Fruit fly (Drosophila melanogaster) whole organism, embryonic: ENCODE measurements around the gene Alg7.

Experiments
- BEAF-32 ChIP-seq: fragments of 200-800 bp; sonication (Bioruptor generic); optimal IDR thresholded peaks from 3 replicates; lab custom pipeline; 2017; ENCODE audit warnings: missing biosample characterization, missing genetic modification characterization, mild to moderate bottlenecking, moderate library complexity, missing genetic modification reagents
- CG10267 ChIP-seq: fragments of 200-800 bp; sonication (Bioruptor generic); optimal IDR thresholded peaks from 2 replicates; lab custom pipeline; 2018; ENCODE audit warnings: missing biosample characterization, mild to moderate bottlenecking, missing genetic modification characterization, moderate library complexity
- CG10321 ChIP-seq: fragments of 200-800 bp; sonication (Bioruptor generic); IDR thresholded peaks from 2 replicates; pipeline ENCODE4 v1.3.6; 2022; ENCODE audit warnings: missing biosample characterization, missing genetic modification characterization
- CG10565 ChIP-seq: fragments of 200-800 bp; sonication (Bioruptor generic); optimal IDR thresholded peaks from 3 replicates; lab custom pipeline; 2016; ENCODE audit warnings: missing biosample characterization, mild to moderate bottlenecking, missing genetic modification characterization
- CG13287 ChIP-seq: fragments of 200-800 bp; sonication (Bioruptor generic); IDR thresholded peaks from 2 replicates; pipeline ENCODE4 v1.3.6; 2022; ENCODE audit warnings: missing biosample characterization, missing genetic modification characterization; ENCODE audit not compliant: partially characterized antibody
- CG13775 ChIP-seq: fragments of 200-800 bp; sonication (Bioruptor generic); optimal IDR thresholded peaks from 3 replicates; lab custom pipeline; 2017; ENCODE audit warnings: missing biosample characterization, mild to moderate bottlenecking, missing genetic modification characterization
- CG14710 ChIP-seq: fragments of 200-800 bp; sonication (Bioruptor generic); optimal IDR thresholded peaks from 3 replicates; lab custom pipeline; 2019; ENCODE audit warnings: missing biosample characterization, mild to moderate bottlenecking, missing genetic modification characterization, moderate library complexity
- CG15479 ChIP-seq: fragments of 200-800 bp; sonication (Bioruptor generic); optimal IDR thresholded peaks from 3 replicates; lab custom pipeline; 2019; ENCODE audit warnings: missing biosample characterization, mild to moderate bottlenecking, missing genetic modification characterization, moderate library complexity
- CG16815 ChIP-seq: fragments of 200-800 bp; sonication (Bioruptor generic); optimal IDR thresholded peaks from 3 replicates; lab custom pipeline; 2017; ENCODE audit warnings: missing biosample characterization, mild to moderate bottlenecking, missing genetic modification characterization
- CG2129 ChIP-seq: fragments of 200-800 bp; sonication (Bioruptor generic); IDR thresholded peaks from 2 replicates; pipeline ENCODE4 v1.3.6; 2022; ENCODE audit warnings: missing biosample characterization, missing genetic modification characterization; ENCODE audit not compliant: partially characterized antibody
- CG34422 ChIP-seq: fragments of 200-800 bp; sonication (Bioruptor generic); IDR thresholded peaks from 3 replicates; pipeline ENCODE4 v1.3.6; 2022; ENCODE audit warnings: missing biosample characterization, missing genetic modification characterization
- CG42726 ChIP-seq: fragments of 200-800 bp; sonication (Bioruptor generic); IDR thresholded peaks from 2 replicates; pipeline ENCODE4 v1.3.6; 2022; ENCODE audit warnings: missing biosample characterization, missing genetic modification characterization; ENCODE audit not compliant: partially characterized antibody
- CG8924 ChIP-seq: fragments of 200-800 bp; optimal IDR thresholded peaks from 3 replicates; lab custom pipeline; 2019; ENCODE audit warnings: missing biosample characterization, mild to moderate bottlenecking, missing genetic modification characterization, moderate library complexity
- CG9727 ChIP-seq: fragments of 200-800 bp; sonication (Bioruptor generic); optimal IDR thresholded peaks from 3 replicates; lab custom pipeline; 2017; ENCODE audit warnings: missing biosample characterization, mild to moderate bottlenecking, missing genetic modification characterization
- CG9797 ChIP-seq: fragments of 200-800 bp; sonication (Bioruptor generic); optimal IDR thresholded peaks from 3 replicates; lab custom pipeline; 2018; ENCODE audit warnings: missing biosample characterization, mild to moderate bottlenecking, missing genetic modification characterization
- Dbx ChIP-seq: fragments of 200-800 bp; sonication (Bioruptor generic); IDR thresholded peaks from 3 replicates; pipeline ENCODE4 v1.3.6; 2022; ENCODE audit warnings: missing biosample characterization, missing genetic modification characterization
- Dip3 ChIP-seq: fragments of 200-800 bp; sonication (Bioruptor generic); optimal IDR thresholded peaks from 3 replicates; lab custom pipeline; 2016; ENCODE audit warnings: missing biosample characterization, missing genetic modification characterization
- Dll ChIP-seq: fragments of 200-800 bp; sonication (Bioruptor generic); IDR thresholded peaks from 4 replicates; pipeline ENCODE4 v1.3.6; 2022; ENCODE audit warnings: missing biosample characterization, missing genetic modification characterization; ENCODE audit not compliant: partially characterized antibody
- Dp ChIP-seq: fragments of 200-800 bp; sonication (Bioruptor generic); optimal IDR thresholded peaks from 2 replicates; lab custom pipeline; 2018; ENCODE audit warnings: missing biosample characterization, mild to moderate bottlenecking, missing genetic modification characterization, moderate library complexity
- E2f2 ChIP-seq: fragments of 200-800 bp; sonication (Bioruptor generic); IDR thresholded peaks from 2 replicates; pipeline ENCODE4 v1.3.6; 2022; ENCODE audit warnings: missing biosample characterization, missing genetic modification characterization
- Ets65A ChIP-seq: fragments of 200-800 bp; sonication (Bioruptor generic); peaks from one replicate; lab custom pipeline; 2016; ENCODE audit warnings: missing biosample characterization, missing genetic modification characterization
- Fer2 ChIP-seq: fragments of 200-800 bp; sonication (Bioruptor generic); optimal IDR thresholded peaks from 2 replicates; lab custom pipeline; 2018; ENCODE audit warnings: missing biosample characterization, mild to moderate bottlenecking, missing genetic modification characterization, moderate library complexity
- Hr78 ChIP-seq, 2 experiments: fragments of 200-800 bp in 1 of 2; fragments of >200 bp in 1 of 2; sonication (Bioruptor generic) in 1 of 2; optimal IDR thresholded peaks; 2 replicates each; lab custom pipeline; 2017 to 2019; ENCODE audit warnings: missing biosample characterization in 2 of 2, missing genetic modification characterization in 2 of 2, mild to moderate bottlenecking in 1 of 2, moderate library complexity in 1 of 2
- MBD-R2 ChIP-seq: fragments of 200-800 bp; sonication (Bioruptor generic); IDR thresholded peaks from 2 replicates; pipeline ENCODE4 v1.3.6; 2022; ENCODE audit warnings: missing biosample characterization, missing genetic modification characterization
- MESR4 ChIP-seq: fragments of 200-800 bp; sonication (Bioruptor generic); optimal IDR thresholded peaks from 2 replicates; lab custom pipeline; 2018; ENCODE audit warnings: missing biosample characterization, mild to moderate bottlenecking, missing genetic modification characterization, moderate library complexity
- Sin3A ChIP-seq: fragments of >200 bp; optimal IDR thresholded peaks from 2 replicates; lab custom pipeline; 2018
- Xbp1 ChIP-seq: fragments of 200-800 bp; sonication (Bioruptor generic); optimal IDR thresholded peaks from 3 replicates; lab custom pipeline; 2016; ENCODE audit warnings: missing biosample characterization, mild to moderate bottlenecking, missing genetic modification characterization
- ash1 ChIP-seq: fragments of 200-800 bp; sonication (Bioruptor generic); optimal IDR thresholded peaks from 2 replicates; lab custom pipeline; 2018; ENCODE audit warnings: missing biosample characterization, mild to moderate bottlenecking, missing genetic modification characterization
- ci ChIP-seq: fragments of 200-800 bp; sonication (Bioruptor generic); IDR thresholded peaks from 3 replicates; pipeline ENCODE4 v1.3.6; 2022; ENCODE audit warnings: missing biosample characterization, missing genetic modification characterization
- crp ChIP-seq, 2 experiments: fragments of 200-800 bp; sonication (Bioruptor generic); optimal IDR thresholded peaks; 2 replicates in 1 of 2; 3 replicates in 1 of 2; lab custom pipeline; 2017; ENCODE audit warnings: missing biosample characterization in 2 of 2, missing genetic modification characterization in 2 of 2, mild to moderate bottlenecking in 1 of 2, moderate library complexity in 1 of 2
- ftz-f1 ChIP-seq: fragments of 200-800 bp; sonication (Bioruptor generic); optimal IDR thresholded peaks from 2 replicates; lab custom pipeline; 2016; ENCODE audit warnings: missing biosample characterization, missing genetic modification characterization
- gfzf ChIP-seq: fragments of 200-800 bp; sonication (Bioruptor generic); optimal IDR thresholded peaks from 2 replicates; lab custom pipeline; 2016; ENCODE audit warnings: missing biosample characterization, mild to moderate bottlenecking, missing genetic modification characterization, moderate library complexity
- lilli ChIP-seq: fragments of 200-800 bp; sonication (Bioruptor generic); optimal IDR thresholded peaks from 3 replicates; lab custom pipeline; 2016; ENCODE audit warnings: missing biosample characterization, missing genetic modification characterization
- pzg ChIP-seq: fragments of 200-800 bp; sonication (Bioruptor generic); optimal IDR thresholded peaks from 3 replicates; lab custom pipeline; 2018; ENCODE audit warnings: missing biosample characterization, mild to moderate bottlenecking, missing genetic modification characterization, moderate library complexity
- run ChIP-seq: fragments of 200-800 bp; sonication (Bioruptor generic); optimal IDR thresholded peaks from 3 replicates; lab custom pipeline; 2018; ENCODE audit warnings: missing biosample characterization, mild to moderate bottlenecking, missing genetic modification characterization
- sens ChIP-seq: fragments of 200-800 bp; sonication (Bioruptor generic); peaks from one replicate; lab custom pipeline; 2016; ENCODE audit warnings: missing biosample characterization, missing genetic modification characterization
- stwl ChIP-seq: fragments of 200-800 bp; sonication (Bioruptor generic); optimal IDR thresholded peaks from 3 replicates; lab custom pipeline; 2018; ENCODE audit warnings: missing biosample characterization, mild to moderate bottlenecking, missing genetic modification characterization, moderate library complexity
- tll ChIP-seq, 2 experiments: fragments of 200-800 bp in 1 of 2; fragments of >200 bp in 1 of 2; sonication (Bioruptor generic) in 1 of 2; optimal IDR thresholded peaks; 2 replicates each; lab custom pipeline; 2017 to 2019; ENCODE audit warnings: missing biosample characterization in 2 of 2, missing genetic modification characterization in 2 of 2, mild to moderate bottlenecking in 1 of 2, moderate library complexity in 1 of 2
- trem ChIP-seq: fragments of 200-800 bp; optimal IDR thresholded peaks from 3 replicates; lab custom pipeline; 2019; ENCODE audit warnings: missing biosample characterization, mild to moderate bottlenecking, missing genetic modification characterization, moderate library complexity
- unc-4 ChIP-seq: fragments of 200-800 bp; sonication (Bioruptor generic); IDR thresholded peaks from 2 replicates; pipeline ENCODE4 v1.3.6; 2022; ENCODE audit warnings: missing biosample characterization, missing genetic modification characterization; ENCODE audit not compliant: partially characterized antibody
- vvl ChIP-seq: fragments of 200-800 bp; sonication (Bioruptor generic); IDR thresholded peaks from 2 replicates; pipeline ENCODE4 v1.3.6; 2022; ENCODE audit warnings: missing biosample characterization, missing genetic modification characterization
- zen ChIP-seq: fragments of 200-800 bp; sonication (Bioruptor generic); optimal IDR thresholded peaks from 3 replicates; lab custom pipeline; 2018; ENCODE audit warnings: missing biosample characterization, mild to moderate bottlenecking, missing genetic modification characterization, moderate library complexity

The Alg7 gene

dm6 chr2L:13179095-13179494 lies at the start of gene Alg7:
Gene Alg7 (plus strand): TSS chr2L:13179247.
- TF ChIP-seq CG42726 (no peak), ci (0 out of 3 replicates have a peak, but pooled peaks have one; percentile 10), tll (GFP tag; optimal IDR thresholded peaks at IDR 0.05; lab: Kevin White, UChicago) (no peak), CG34422 (GFP tag; lab: Robert Waterston, UW) (peak; percentile 55; the same call in 1 of the 3 replicates), trem (peak; percentile 21), pzg (peak; percentile 45), Ets65A (GFP tag; lab: Kevin White, UChicago) (no peak), CG10321 (GFP tag; lab: Robert Waterston, UW) (no peak), lilli (GFP tag; lab: Kevin White, UChicago) (no peak), MBD-R2 (GFP tag; lab: Robert Waterston, UW) (peak; percentile 82), crp (GFP tag; optimal IDR thresholded peaks at IDR 0.05; lab: Kevin White, UChicago) (peak; percentile 79 to 97), gfzf (GFP tag; lab: Kevin White, UChicago) (peak; percentile 43), Dp (peak; percentile 37), CG10267 (tag; lab: Kevin White, UChicago) (peak; percentile 50), Xbp1 (GFP tag; lab: Kevin White, UChicago) (no peak), CG14710 (tag; lab: Kevin White, UChicago) (peak; percentile 19), CG13775 (GFP tag; lab: Kevin White, UChicago) (no peak), Hr78 (GFP tag; optimal IDR thresholded peaks at IDR 0.05; lab: Kevin White, UChicago) (no peak), Sin3A (lab: Kevin White, UChicago) (peak; percentile 1), ash1 (GFP tag; lab: Kevin White, UChicago) (no peak), CG15479 (GFP tag; lab: Kevin White, UChicago) (peak; percentile 78), vvl (GFP tag; lab: Robert Waterston, UW) (peak; percentile 70; the same call in 1 of the 2 replicates), CG16815 (GFP tag; lab: Kevin White, UChicago) (no peak), Fer2 (tag; lab: Kevin White, UChicago) (no peak), run (tag; lab: Kevin White, UChicago) (no peak), sens (no peak), CG10565 (GFP tag; lab: Kevin White, UChicago) (no peak), Dll (GFP tag; lab: Robert Waterston, UW) (peak; percentile 32; the same call in 1 of the 4 replicates), CG9797 (peak; percentile 72), CG8924 (tag; lab: Kevin White, UChicago) (peak; percentile 2), Dbx (GFP tag; lab: Robert Waterston, UW) (no peak), ftz-f1 (GFP tag; lab: Kevin White, UChicago) (peak; percentile 91), E2f2 (peak; percentile 45), zen (tag; lab: Kevin White, UChicago) (peak; percentile 4), stwl (tag; lab: Kevin White, UChicago) (peak; percentile 16), Dip3 (GFP tag; lab: Kevin White, UChicago) (no peak), BEAF-32 (GFP tag; lab: Kevin White, UChicago) (peak; percentile 6), CG9727 (GFP tag; lab: Kevin White, UChicago) (no peak), CG2129 (0 out of 2 replicates have a peak, but pooled peaks have one; percentile 16), CG13287 (GFP tag; lab: Robert Waterston, UW) (peak; percentile 50), unc-4 (0 out of 2 replicates have a peak, but pooled peaks have one; percentile 15), MESR4 (GFP tag; lab: Kevin White, UChicago) (peak; percentile 51)
